Worm (Caenorhabditis elegans) whole organism, L4/young adult: ENCODE data around the gene col-140.

ENCODE experiments used
- W03F9.2 ChIP-seq: fragments of 150-350 bp; optimal IDR thresholded peaks from 2 replicates; lab custom pipeline; 2014; ENCODE audit warnings: missing biosample characterization, missing genetic modification characterization
- dao-5 ChIP-seq: sonication (generic microtip); optimal IDR thresholded peaks from 2 replicates; lab custom pipeline; 2016; ENCODE audit warnings: missing genotype, missing genetic modification characterization, moderate library complexity, missing compliant biosample characterization
- him-1 ChIP-seq: sonication (generic microtip); optimal IDR thresholded peaks from 2 replicates; lab custom pipeline; 2016; ENCODE audit warnings: missing genotype, missing genetic modification reagents, missing genetic modification characterization, missing compliant biosample characterization

Gene col-140

DNA sequence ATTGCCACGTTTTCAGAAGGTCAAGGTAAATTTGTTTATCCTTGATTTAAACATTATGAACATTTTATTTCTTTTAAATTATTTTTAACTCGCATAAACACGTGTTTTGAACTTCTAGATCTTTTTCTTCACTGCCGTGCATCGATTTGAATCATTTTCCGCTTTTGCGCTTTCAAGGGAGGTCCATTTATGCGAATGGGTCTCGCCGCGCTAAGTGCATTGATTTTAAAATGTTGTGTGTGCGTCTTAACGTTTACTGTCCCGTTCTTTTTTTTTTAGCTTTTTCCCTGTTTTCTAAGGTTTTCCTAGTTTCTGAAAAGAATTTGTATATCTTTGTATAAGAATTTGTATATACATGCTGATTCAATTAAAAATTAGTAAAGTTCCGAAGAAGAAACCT, 11.2 kb downstream of the col-140 start:
- TF ChIP-seq W03F9.2 = no peak
- no peak for TF ChIP-seq dao-5 (tag; lab: Kevin White, UChicago)

DNA sequence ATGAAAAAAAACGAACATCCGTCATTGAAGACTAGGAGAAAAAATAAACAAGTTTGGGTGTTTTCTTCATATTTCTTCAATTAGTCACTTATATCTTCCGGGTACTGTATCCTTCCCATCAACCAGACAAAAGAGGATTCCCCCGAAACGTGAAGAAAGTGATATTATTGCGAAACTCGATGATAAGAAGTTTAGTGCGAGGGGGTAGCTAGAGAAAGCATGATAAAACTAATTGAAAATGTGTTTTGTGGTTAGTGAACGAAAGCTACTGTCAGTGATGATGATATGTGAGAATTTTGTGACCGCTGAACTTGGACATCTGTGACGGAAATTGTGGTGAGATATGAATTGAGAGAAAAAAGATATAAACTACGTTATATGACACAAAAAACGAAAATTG, 13.7 kb downstream of the col-140 start:
- TF ChIP-seq dao-5 (tag; lab: Kevin White, UChicago) (no peak), him-1 (no peak), W03F9.2 (no peak)

DNA sequence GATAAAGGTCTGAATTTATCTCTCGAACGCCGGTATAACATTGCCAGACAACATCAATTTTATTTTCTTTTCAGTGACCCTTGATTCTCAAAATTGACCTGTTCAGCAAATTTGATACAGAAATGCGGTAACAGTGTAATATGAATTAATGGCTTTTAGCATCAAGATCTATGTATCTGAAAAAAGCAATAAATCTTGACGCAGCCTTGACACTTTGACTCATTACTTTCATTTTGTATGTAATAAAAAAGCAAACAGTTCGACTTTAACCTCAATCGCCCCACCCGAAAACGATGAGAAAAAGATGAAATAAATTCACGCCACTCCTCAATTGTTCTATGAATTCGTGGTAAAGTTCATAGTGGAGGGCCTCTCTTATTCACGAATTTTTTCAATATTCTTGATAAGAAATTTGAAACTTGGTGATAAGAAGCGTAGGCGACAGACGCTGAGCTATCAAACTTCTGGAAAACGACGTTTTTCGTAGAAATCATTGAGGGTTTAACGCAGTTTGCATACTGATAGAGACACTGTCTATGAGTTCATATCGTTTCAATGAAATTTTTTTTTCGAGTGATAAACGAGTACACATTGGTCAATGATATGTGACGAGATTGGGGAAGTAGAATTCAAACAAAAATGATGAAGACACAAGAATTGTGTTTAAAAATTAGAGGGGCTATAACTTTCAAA, 15.0 kb downstream of the col-140 start:
- TF ChIP-seq dao-5 (tag; lab: Kevin White, UChicago) (no peak), W03F9.2 (no peak), him-1 (no peak)

DNA sequence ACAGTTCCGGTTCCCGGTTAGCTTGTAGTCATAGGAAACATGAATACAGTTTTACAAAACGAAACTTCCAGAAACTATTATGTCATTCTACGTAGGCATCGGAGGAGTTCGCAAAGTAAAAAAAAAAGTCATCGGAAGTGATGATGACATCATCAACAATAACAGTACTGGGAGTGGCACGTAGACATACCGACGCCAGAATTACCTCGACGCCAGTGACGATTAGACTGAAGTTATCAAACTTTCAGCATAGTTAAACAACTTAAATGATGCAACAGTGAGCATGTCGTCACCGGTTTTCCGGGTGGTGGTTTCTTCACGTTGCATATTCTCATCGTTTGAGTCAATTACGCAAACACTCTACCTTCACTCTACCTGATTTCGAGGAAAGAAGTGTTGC, 16.2 kb downstream of the col-140 start:
- TF ChIP-seq him-1 = no peak
- no peak for TF ChIP-seq dao-5 (tag; lab: Kevin White, UChicago)

DNA sequence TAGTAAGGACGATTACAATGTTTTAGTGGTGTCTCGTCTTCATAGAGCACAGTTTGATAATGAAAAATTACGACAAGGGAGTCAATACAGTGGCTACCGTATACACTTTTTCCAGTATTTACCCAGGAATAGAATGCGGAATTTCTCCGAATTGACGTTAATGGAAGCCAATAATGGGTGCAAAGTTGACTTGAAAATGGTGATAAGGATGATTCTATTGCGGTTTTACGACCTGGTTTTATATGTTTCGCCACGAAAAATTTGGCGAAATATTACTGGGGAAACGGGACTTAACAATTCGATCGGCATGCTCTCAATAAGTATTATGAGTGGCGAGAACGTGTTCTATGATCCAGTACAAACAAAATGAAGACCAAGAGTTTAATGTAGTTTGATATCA, 16.7 kb downstream of the col-140 start:
- TF ChIP-seq dao-5 (tag; lab: Kevin White, UChicago) (no peak), W03F9.2 (no peak), him-1 (no peak)

DNA sequence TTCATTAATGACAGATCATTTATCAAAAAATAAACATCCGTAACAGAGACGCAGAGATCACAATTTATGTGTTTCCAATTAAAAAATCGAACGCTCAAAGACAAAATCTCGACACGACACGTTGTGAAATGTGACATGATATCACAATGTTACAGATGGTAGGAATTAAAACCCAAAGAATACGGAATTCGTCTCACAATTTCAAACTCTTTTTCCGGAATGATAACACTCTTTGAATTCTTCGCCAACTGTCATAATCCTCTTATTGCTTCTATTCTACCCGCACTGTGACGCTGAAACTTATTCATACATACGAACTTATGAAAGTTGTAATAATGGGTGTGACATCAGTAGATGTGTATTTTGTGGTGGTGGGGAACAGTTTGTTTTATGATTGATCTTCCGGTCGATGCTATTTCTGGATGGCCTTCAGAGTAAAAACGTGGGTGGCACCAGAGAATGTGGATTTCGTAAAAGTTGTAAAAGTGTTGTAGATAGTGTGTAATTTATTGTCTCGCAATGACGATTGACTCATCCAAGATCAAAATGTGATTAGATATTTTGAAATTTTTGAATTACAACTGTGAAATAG, 20.1 kb downstream of the col-140 start:
- no peak for TF ChIP-seq him-1
- TF ChIP-seq dao-5 (tag; lab: Kevin White, UChicago) = no peak
- TF ChIP-seq W03F9.2 = no peak

DNA sequence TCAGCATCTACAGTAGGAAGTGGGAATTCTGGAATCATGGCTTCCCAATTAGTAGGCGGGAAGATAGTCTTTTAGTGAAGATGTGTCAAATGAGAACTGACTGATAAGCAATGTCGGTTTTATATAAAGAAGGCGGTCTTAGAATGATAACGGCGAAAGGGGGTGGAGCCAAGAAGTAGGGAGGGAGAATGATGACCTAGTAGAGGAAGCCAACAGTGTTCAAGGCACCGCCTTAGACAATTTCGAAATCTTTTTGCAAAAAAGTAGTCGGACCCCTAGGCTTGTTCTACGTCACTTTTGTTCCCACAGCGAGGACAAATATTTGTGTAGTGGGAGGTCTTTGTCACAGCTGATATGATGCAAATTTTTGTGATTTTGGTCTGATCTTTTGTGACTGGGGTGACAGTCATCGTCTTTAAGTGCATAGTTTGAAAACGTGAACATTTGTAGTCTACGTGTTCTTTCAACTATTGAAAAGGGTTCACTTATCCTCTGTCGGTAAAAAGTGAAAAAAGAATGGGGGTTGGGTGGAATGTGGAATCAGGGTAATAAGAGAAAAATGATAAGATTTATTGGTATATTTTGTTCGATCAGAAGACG, 23.5 kb downstream of the col-140 start, which contains the start of gene ZC250.4:
ZC250.4 (minus strand) TSS at position 78 of the 600 bp plus-strand sequence.
- TF ChIP-seq him-1 (no peak), dao-5 (tag; lab: Kevin White, UChicago) (no peak), W03F9.2 (no peak)

DNA sequence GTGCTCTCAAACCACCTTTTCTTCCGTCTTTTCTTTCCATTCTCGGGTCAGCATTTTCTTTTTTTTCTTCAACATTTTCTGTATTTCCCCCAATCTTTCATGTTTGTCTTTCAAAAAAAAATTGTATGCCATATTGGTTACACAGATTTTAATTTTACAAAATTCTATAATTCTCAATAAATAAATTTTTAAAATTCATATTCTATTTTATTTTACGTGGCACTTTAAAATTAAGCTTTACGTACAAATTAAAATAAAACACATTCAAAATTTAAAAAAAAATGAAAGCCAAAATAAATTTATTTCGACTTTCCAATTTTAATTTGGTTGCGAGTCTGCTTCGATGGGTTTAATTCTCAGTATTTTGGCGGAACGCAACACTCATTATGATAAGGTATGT, 31.2 kb downstream of the col-140 start, which contains the start of gene ZC250.5:
ZC250.5 (plus strand) TSS at position 301 of the 400 bp plus-strand sequence.
- TF ChIP-seq him-1 = no peak

DNA sequence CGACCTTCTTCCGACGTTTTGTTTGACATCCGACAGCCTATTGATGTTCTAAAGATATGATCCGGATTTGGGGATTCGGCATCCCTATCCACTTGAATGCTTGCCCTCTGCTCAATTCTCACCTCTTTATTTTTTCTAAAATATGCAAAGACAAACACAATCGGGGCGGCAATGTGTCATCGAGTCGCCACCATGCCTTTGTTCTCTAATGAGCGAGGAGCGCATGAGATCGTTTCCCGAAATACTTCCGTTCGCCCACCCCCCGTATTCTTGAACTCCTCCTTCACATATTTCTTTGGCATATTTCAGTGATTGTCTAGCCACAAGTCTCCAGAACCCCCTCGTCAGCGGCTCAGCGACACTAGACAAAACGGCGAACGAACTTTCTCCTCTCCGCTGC, 37.3 kb downstream of the col-140 start, which contains the start of gene cyn-17:
cyn-17 (plus strand) TSS at position 301 of the 400 bp plus-strand sequence.
- TF ChIP-seq him-1 = no peak

DNA sequence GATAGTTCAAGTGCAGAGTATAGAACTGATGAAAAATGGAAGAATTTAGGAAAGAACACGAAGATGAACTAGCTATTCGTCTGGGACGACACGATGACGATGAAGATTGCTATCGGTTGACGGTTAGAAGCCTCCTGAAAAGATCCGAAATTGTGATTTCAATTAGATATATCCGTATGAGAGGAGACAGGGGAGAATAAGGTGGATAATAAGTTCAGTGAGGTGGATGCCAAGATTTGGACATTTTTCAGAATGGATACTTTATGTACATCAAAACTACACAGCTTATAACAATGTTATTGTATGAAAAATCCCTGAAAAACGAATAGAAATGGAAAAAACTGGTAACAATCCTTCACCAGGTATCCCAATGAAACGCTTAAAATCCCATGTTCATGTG, 38.5 kb downstream of the col-140 start, which contains the start of gene nstp-3:
nstp-3 (minus strand) TSS at position 101 of the 400 bp plus-strand sequence.
- TF ChIP-seq him-1 (no peak), dao-5 (tag; lab: Kevin White, UChicago) (no peak), W03F9.2 (no peak)

DNA sequence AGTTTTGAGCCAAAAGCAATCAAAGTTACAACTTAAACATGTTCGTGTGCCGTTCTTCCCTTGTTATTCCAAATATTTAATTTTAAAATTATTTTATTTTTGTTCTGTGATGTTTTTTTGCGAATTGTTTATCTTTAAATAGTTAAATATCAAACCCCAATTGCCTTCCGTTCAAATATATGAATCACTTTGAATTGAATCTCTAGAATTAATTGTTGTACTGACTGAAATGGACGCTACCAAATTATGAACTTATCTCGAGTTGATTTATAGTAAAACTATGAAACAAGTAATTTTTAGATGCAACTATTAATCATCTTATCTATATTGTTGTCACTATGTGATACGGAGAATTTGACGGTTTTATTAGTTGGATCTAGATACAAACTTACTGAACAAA, 44.6 kb downstream of the col-140 start, which contains the start of gene ZC250.2:
ZC250.2 (plus strand) TSS at position 301 of the 400 bp plus-strand sequence.
- TF ChIP-seq dao-5 (tag; lab: Kevin White, UChicago) = no peak
- TF ChIP-seq him-1 = no peak
- TF ChIP-seq W03F9.2 = no peak

DNA sequence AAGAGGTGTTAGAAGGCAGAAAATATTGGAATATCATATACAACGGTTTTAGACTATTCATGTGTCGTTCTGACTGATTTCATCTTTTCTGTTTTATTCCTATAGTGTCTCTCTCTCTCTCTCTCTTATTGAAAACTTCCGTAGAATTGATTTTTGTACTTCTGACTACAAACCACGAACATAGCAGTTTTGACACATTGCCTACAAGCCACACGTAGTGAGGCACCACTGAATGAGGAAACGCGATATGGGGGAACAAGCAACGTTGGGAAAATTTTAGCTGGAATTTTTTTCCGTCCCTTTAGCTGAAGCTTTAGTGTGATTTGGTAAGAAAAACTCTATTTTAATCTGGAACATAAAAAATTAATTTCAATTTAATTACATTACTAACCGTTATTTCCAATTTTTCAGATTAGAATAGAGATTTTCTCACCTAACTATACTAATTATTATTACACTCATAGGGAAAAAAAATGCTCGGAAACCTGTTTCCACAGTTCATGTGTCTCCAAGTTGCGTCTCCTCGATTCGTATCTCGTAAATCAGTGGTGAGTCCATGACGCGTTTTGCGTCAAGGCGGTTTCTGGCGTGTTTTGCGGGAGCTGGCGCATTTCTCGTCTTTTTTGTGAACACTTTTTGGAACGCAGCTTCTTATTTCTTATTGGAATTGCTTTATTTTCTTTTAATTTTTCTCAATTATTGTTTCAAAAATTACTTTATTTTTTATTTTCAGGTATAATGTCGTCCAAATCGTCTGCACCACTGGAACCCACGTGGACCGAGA, 45.9 kb downstream of the col-140 start, which contains the start of the genes nhr-142 and F44E7.9:
nhr-142 (minus strand) TSS at position 57 of the 784 bp plus-strand sequence.
F44E7.9 (plus strand) TSS at position 734 of the 784 bp plus-strand sequence.
- TF ChIP-seq W03F9.2 (peak; percentile 90), dao-5 (tag; lab: Kevin White, UChicago) (no peak), him-1 (peak; percentile 69)

DNA sequence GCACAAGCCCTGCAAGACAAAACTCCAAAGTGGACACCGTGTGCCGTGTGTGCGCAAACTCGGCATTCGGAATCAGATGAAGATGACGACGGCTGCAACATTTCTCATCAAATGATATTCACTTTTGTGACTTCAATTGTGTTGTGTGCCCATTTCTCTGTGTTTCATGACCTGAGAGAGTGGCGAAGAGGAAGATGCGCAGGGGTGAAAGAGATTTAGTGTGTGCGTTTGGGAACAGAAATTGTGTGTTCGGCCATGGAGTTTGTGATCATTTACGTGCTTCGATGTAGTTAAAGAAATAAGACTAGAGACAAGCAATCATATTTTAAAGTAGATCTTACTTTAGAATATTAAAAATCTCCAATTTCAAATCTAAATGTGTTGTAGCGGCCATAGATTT, 48.0 kb downstream of the col-140 start:
- TF ChIP-seq dao-5 (tag; lab: Kevin White, UChicago) (no peak), him-1 (no peak), W03F9.2 (no peak)
